Worm (Caenorhabditis elegans) whole organism, L1 larva: ENCODE results near the gene rga-9.

ENCODE experiments used
- efl-1 ChIP-seq, 4 experiments: fragments of 150-350 bp; optimal IDR thresholded peaks in 3 of 4; peaks in 1 of 4; 1 replicate in 1 of 4; 2 replicates in 3 of 4; lab custom pipeline; 2014; ENCODE audit warnings: missing biosample characterization in 2 of 4, missing genetic modification characterization in 2 of 4, missing genetic modification reagents in 2 of 4
- fos-1 ChIP-seq: fragments of 150-350 bp; optimal IDR thresholded peaks from 2 replicates; lab custom pipeline; 2014; ENCODE audit warnings: missing biosample characterization, missing genetic modification characterization
- lin-39 ChIP-seq: fragments of 150-350 bp; optimal IDR thresholded peaks from 2 replicates; lab custom pipeline; 2014; ENCODE audit warnings: missing biosample characterization, missing genetic modification reagents, missing genetic modification characterization
- nhr-84 ChIP-seq: sonication (generic microtip); optimal IDR thresholded peaks from 2 replicates; lab custom pipeline; 2017; ENCODE audit warnings: missing biosample characterization, missing genetic modification characterization

- TF ChIP-seq fos-1 (no peak), efl-1 (optimal IDR thresholded peaks at IDR 0.05; lab: Kevin White, UChicago) (no peak), efl-1 (GFP tag; optimal IDR thresholded peaks at IDR 0.05 in 1 of 2; lab: Kevin White, UChicago) (no peak), lin-39 (tag; lab: Kevin White, UChicago) (no peak), nhr-84 (tag; lab: Kevin White, UChicago) (no peak)
Observed at ce11 chrII:15226186-15226585, 41.8 kb upstream of the rga-9 start.
